Worm (Caenorhabditis elegans) whole organism, L4 larva: ENCODE data around the gene K02F6.1.

Experiments
- F10B5.3 ChIP-seq: sonication (generic microtip); optimal IDR thresholded peaks from 2 replicates; lab custom pipeline; 2016; ENCODE audit warnings: mild to moderate bottlenecking, missing genetic modification characterization, missing compliant biosample characterization
- F44E2.7 ChIP-seq: fragments of 200-800 bp; sonication (Bioruptor generic); IDR thresholded peaks from 2 replicates; pipeline ENCODE4 v2.1.2; 2022; ENCODE audit warnings: missing genetic modification characterization, missing compliant biosample characterization
- T26A8.4 ChIP-seq: fragments of 200-800 bp; sonication (Bioruptor generic); IDR thresholded peaks from 2 replicates; pipeline ENCODE4 v1.3.6; 2022; ENCODE audit warnings: missing genetic modification characterization, missing compliant biosample characterization
- Y5F2A.4 ChIP-seq: fragments of 200-800 bp; sonication (Bioruptor generic); optimal IDR thresholded peaks from 2 replicates; lab custom pipeline; 2018; ENCODE audit warnings: mild to moderate bottlenecking, missing genetic modification characterization, missing compliant biosample characterization
- Y75B8A.6 ChIP-seq: fragments of 200-800 bp; sonication (Bioruptor generic); IDR thresholded peaks from 2 replicates; pipeline ENCODE4 v1.3.6; 2022; ENCODE audit warnings: missing genetic modification reagents, missing genetic modification characterization, missing compliant biosample characterization
- ZK337.2 ChIP-seq: fragments of 200-800 bp; sonication (Bioruptor generic); IDR thresholded peaks from 2 replicates; pipeline ENCODE4 v1.3.6; 2022; ENCODE audit warnings: missing genetic modification reagents, missing genetic modification characterization, missing compliant biosample characterization
- ZK546.5 ChIP-seq, 2 experiments: sonication (generic microtip); optimal IDR thresholded peaks; 2 replicates each; lab custom pipeline; 2017; ENCODE audit warnings: missing biosample characterization in 2 of 2, missing genetic modification characterization in 2 of 2
- ceh-28 ChIP-seq: fragments of 150-350 bp; optimal IDR thresholded peaks from 2 replicates; lab custom pipeline; 2014; ENCODE audit warnings: missing biosample characterization, missing genetic modification reagents, missing genetic modification characterization
- ceh-44 ChIP-seq: fragments of 200-800 bp; sonication (Bioruptor generic); IDR thresholded peaks from 2 replicates; pipeline ENCODE4 v1.3.6; 2022; ENCODE audit warnings: missing genetic modification reagents, missing genetic modification characterization, missing compliant biosample characterization
- ceh-62 ChIP-seq: sonication (generic microtip); optimal IDR thresholded peaks from 2 replicates; lab custom pipeline; 2017; ENCODE audit warnings: missing biosample characterization, missing genetic modification characterization
- ctbp-1 ChIP-seq: fragments of 200-800 bp; sonication (Bioruptor generic); IDR thresholded peaks from 2 replicates; pipeline ENCODE4 v1.3.6; 2022; ENCODE audit warnings: missing genetic modification reagents, missing genetic modification characterization, missing compliant biosample characterization
- daf-19 ChIP-seq: fragments of 200-800 bp; sonication (Bioruptor generic); conservative IDR thresholded peaks from 2 replicates; pipeline ENCODE4 v1.3.6; 2022; ENCODE audit warnings: missing genetic modification characterization, missing compliant biosample characterization
- dmd-6 ChIP-seq: fragments of 200-800 bp; sonication (Bioruptor generic); IDR thresholded peaks from 2 replicates; pipeline ENCODE4 v1.3.6; 2022; ENCODE audit warnings: missing genetic modification reagents, missing genetic modification characterization, missing compliant biosample characterization
- duxl-1 ChIP-seq: sonication (generic microtip); optimal IDR thresholded peaks from 2 replicates; lab custom pipeline; 2016; ENCODE audit warnings: mild to moderate bottlenecking, missing genetic modification characterization, moderate library complexity, missing compliant biosample characterization; ENCODE audit not compliant: poor library complexity
- egl-43 ChIP-seq: fragments of 200-800 bp; sonication (Bioruptor generic); IDR thresholded peaks from 2 replicates; pipeline ENCODE4 v1.3.6; 2022; ENCODE audit warnings: missing genetic modification reagents, missing genetic modification characterization, missing compliant biosample characterization
- fkh-10 ChIP-seq: fragments of 150-350 bp; optimal IDR thresholded peaks from 2 replicates; lab custom pipeline; 2014; ENCODE audit warnings: missing biosample characterization, missing genetic modification reagents, missing genetic modification characterization
- fos-1 ChIP-seq: fragments of 150-350 bp; optimal IDR thresholded peaks from 2 replicates; lab custom pipeline; 2014; ENCODE audit warnings: missing biosample characterization, missing genetic modification characterization
- hif-1 ChIP-seq, 2 experiments: sonication (generic microtip); optimal IDR thresholded peaks; 2 replicates each; lab custom pipeline; 2016 to 2017; ENCODE audit warnings: missing compliant biosample characterization in 2 of 2, missing genetic modification characterization in 2 of 2, missing genetic modification reagents in 2 of 2, missing genotype in 2 of 2, mild to moderate bottlenecking in 1 of 2
- lin-13 ChIP-seq: fragments of 150-350 bp; optimal IDR thresholded peaks from 2 replicates; lab custom pipeline; 2014; ENCODE audit warnings: missing biosample characterization, missing genetic modification reagents, missing genetic modification characterization
- lin-15B ChIP-seq: fragments of 150-350 bp; sonication (generic microtip); optimal IDR thresholded peaks from 3 replicates; lab custom pipeline; 2014; ENCODE audit warnings: missing biosample characterization, missing genetic modification characterization
- lin-29 ChIP-seq: fragments of 200-800 bp; sonication (Bioruptor generic); IDR thresholded peaks from 2 replicates; pipeline ENCODE4 v1.3.6; 2022; ENCODE audit warnings: missing genetic modification reagents, missing genetic modification characterization, missing compliant biosample characterization
- lin-38 ChIP-seq: fragments of 200-800 bp; sonication (Bioruptor generic); IDR thresholded peaks from 2 replicates; pipeline ENCODE4 v1.3.6; 2022; ENCODE audit warnings: missing genetic modification reagents, missing genetic modification characterization, missing compliant biosample characterization
- lin-39 ChIP-seq: fragments of 150-350 bp; optimal IDR thresholded peaks from 2 replicates; lab custom pipeline; 2014; ENCODE audit warnings: missing biosample characterization, missing genetic modification reagents, missing genetic modification characterization
- lsy-2 ChIP-seq, 2 experiments: fragments of 150-350 bp in 1 of 2; sonication (generic microtip) in 1 of 2; optimal IDR thresholded peaks; 2 replicates each; lab custom pipeline; 2014 to 2017; ENCODE audit warnings: missing biosample characterization in 2 of 2, missing genetic modification characterization in 2 of 2
- mdl-1 ChIP-seq, 2 experiments: fragments of 150-350 bp in 1 of 2; sonication (generic microtip) in 1 of 2; optimal IDR thresholded peaks; 2 replicates each; lab custom pipeline; 2014 to 2017; ENCODE audit warnings: missing biosample characterization in 2 of 2, missing genetic modification characterization in 2 of 2
- mdt-29 ChIP-seq: fragments of 200-800 bp; sonication (Bioruptor generic); IDR thresholded peaks from 2 replicates; pipeline ENCODE4 v1.3.6; 2022; ENCODE audit warnings: missing genetic modification reagents, missing genetic modification characterization, missing compliant biosample characterization
- mes-2 ChIP-seq: sonication (generic microtip); optimal IDR thresholded peaks from 2 replicates; lab custom pipeline; 2016; ENCODE audit warnings: missing genotype, mild to moderate bottlenecking, missing genetic modification characterization, missing compliant biosample characterization; ENCODE audit not compliant: poor library complexity, severe bottlenecking
- mxl-3 ChIP-seq: fragments of 200-800 bp; sonication (Bioruptor generic); optimal IDR thresholded peaks from 2 replicates; lab custom pipeline; 2018; ENCODE audit warnings: mild to moderate bottlenecking, missing genetic modification characterization, missing compliant biosample characterization
- nhr-11 ChIP-seq: fragments of 150-350 bp; optimal IDR thresholded peaks from 2 replicates; lab custom pipeline; 2014; ENCODE audit warnings: missing biosample characterization, missing genetic modification characterization
- nhr-237 ChIP-seq: sonication (generic microtip); optimal IDR thresholded peaks from 2 replicates; lab custom pipeline; 2017; ENCODE audit warnings: missing biosample characterization, missing genetic modification characterization
- nhr-28 ChIP-seq: fragments of 150-350 bp; optimal IDR thresholded peaks from 2 replicates; lab custom pipeline; 2014; ENCODE audit warnings: missing biosample characterization, missing genetic modification characterization
- nhr-41 ChIP-seq: fragments of 200-800 bp; sonication (Bioruptor generic); IDR thresholded peaks from 2 replicates; pipeline ENCODE4 v1.3.6; 2022; ENCODE audit warnings: missing genetic modification reagents, missing genetic modification characterization, missing compliant biosample characterization
- pha-4 ChIP-seq, 2 experiments: fragments of 150-350 bp in 1 of 2; fragments of 200-800 bp in 1 of 2; sonication (Bioruptor generic) in 1 of 2; IDR thresholded peaks in 1 of 2; optimal IDR thresholded peaks in 1 of 2; 2 replicates each; pipeline versions ENCODE4 v1.3.6 to Lab custom; 2014 to 2022; ENCODE audit warnings: missing genetic modification characterization in 2 of 2, missing genetic modification reagents in 2 of 2, missing biosample characterization in 1 of 2, missing compliant biosample characterization in 1 of 2
- php-3 ChIP-seq: fragments of 200-800 bp; sonication (Bioruptor generic); IDR thresholded peaks from 2 replicates; pipeline ENCODE4 v1.3.6; 2022; ENCODE audit warnings: missing genetic modification reagents, missing genetic modification characterization, missing compliant biosample characterization
- pqm-1 ChIP-seq: sonication (generic microtip); optimal IDR thresholded peaks from 2 replicates; lab custom pipeline; 2017; ENCODE audit warnings: missing biosample characterization, missing genetic modification characterization
- rbr-2 ChIP-seq: sonication (generic microtip); optimal IDR thresholded peaks from 2 replicates; lab custom pipeline; 2016; ENCODE audit warnings: missing genotype, missing genetic modification characterization, missing compliant biosample characterization
- saeg-2 ChIP-seq: fragments of 200-800 bp; sonication (Bioruptor generic); IDR thresholded peaks from 2 replicates; pipeline ENCODE4 v1.3.6; 2022; ENCODE audit warnings: missing genetic modification reagents, missing genetic modification characterization, missing compliant biosample characterization
- set-16 ChIP-seq: fragments of 200-800 bp; sonication (Bioruptor generic); IDR thresholded peaks from 2 replicates; pipeline ENCODE4 v1.3.6; 2022; ENCODE audit warnings: missing genetic modification reagents, missing genetic modification characterization, missing compliant biosample characterization
- snpc-1.2 ChIP-seq: fragments of 200-800 bp; sonication (Bioruptor generic); IDR thresholded peaks from 2 replicates; pipeline ENCODE4 v1.3.6; 2022; ENCODE audit warnings: missing genetic modification reagents, missing genetic modification characterization, missing compliant biosample characterization
- spr-1 ChIP-seq: sonication (generic microtip); optimal IDR thresholded peaks from 2 replicates; lab custom pipeline; 2016; ENCODE audit warnings: mild to moderate bottlenecking, missing genetic modification characterization, missing compliant biosample characterization
- unc-130 ChIP-seq: sonication (generic microtip); optimal IDR thresholded peaks from 2 replicates; lab custom pipeline; 2016; ENCODE audit warnings: missing genetic modification reagents, missing genetic modification characterization, missing compliant biosample characterization
- vab-7 ChIP-seq: fragments of 200-800 bp; sonication (Bioruptor generic); IDR thresholded peaks from 2 replicates; pipeline ENCODE4 v1.3.6; 2022; ENCODE audit warnings: missing genetic modification reagents, missing genetic modification characterization, missing compliant biosample characterization
- zag-1 ChIP-seq: fragments of 150-350 bp; optimal IDR thresholded peaks from 2 replicates; lab custom pipeline; 2014; ENCODE audit warnings: missing biosample characterization, missing genetic modification characterization
- zfp-2 ChIP-seq: sonication (generic microtip); optimal IDR thresholded peaks from 2 replicates; lab custom pipeline; 2016; ENCODE audit warnings: mild to moderate bottlenecking, missing genetic modification characterization, missing compliant biosample characterization
- zfp-3 ChIP-seq: fragments of 200-800 bp; sonication (Bioruptor generic); conservative IDR thresholded peaks from 2 replicates; pipeline ENCODE4 v1.3.6; 2022; ENCODE audit warnings: missing genetic modification reagents, missing genetic modification characterization, missing compliant biosample characterization
- zip-11 ChIP-seq: fragments of 200-800 bp; sonication (Bioruptor generic); IDR thresholded peaks from 2 replicates; pipeline ENCODE4 v1.3.6; 2022; ENCODE audit warnings: missing genetic modification characterization, missing compliant biosample characterization
- zip-2 ChIP-seq: fragments of 150-350 bp; optimal IDR thresholded peaks from 2 replicates; lab custom pipeline; 2014; ENCODE audit warnings: missing biosample characterization, missing genetic modification characterization

Gene K02F6.1

ce11 chrII:2556388-2556787 is 2.6 kb downstream of the K02F6.1 start:
- TF ChIP-seq ctbp-1 (0 out of 2 replicates have a peak, but pooled peaks have one; percentile 8), egl-43 (GFP tag; lab: Robert Waterston, UW) (peak; percentile 38; the same call in 1 of the 2 replicates), php-3 (0 out of 2 replicates have a peak, but pooled peaks have one; percentile 15), set-16 (GFP tag; lab: Robert Waterston, UW) (peak; percentile 97)

- TF ChIP-seq spr-1 (tag; lab: Kevin White, UChicago) = no peak
- TF ChIP-seq daf-19 (GFP tag; lab: Robert Waterston, UW) = no peak
- TF ChIP-seq lin-13 (GFP tag; lab: Kevin White, UChicago) = no peak
- TF ChIP-seq ceh-28 (tag; lab: Kevin White, UChicago) = no peak
- no peak for TF ChIP-seq F10B5.3
- TF ChIP-seq mdt-29 (GFP tag; lab: Robert Waterston, UW) = no peak
- TF ChIP-seq nhr-28 = no peak
- TF ChIP-seq lin-39 (tag; lab: Kevin White, UChicago) = no peak
- TF ChIP-seq pqm-1 (tag; lab: Kevin White, UChicago) = no peak
- TF ChIP-seq fos-1 = no peak
- TF ChIP-seq ZK546.5 (tag; optimal IDR thresholded peaks at IDR 0.05; lab: Kevin White, UChicago) = no peak
- TF ChIP-seq F44E2.7 (GFP tag; lab: Robert Waterston, UW) = no peak
- no peak for TF ChIP-seq Y75B8A.6 (GFP tag; lab: Robert Waterston, UW)
- TF ChIP-seq, all 104 proteins: peak for 0
Observed at ce11 chrII:2563973-2564372, 10.2 kb downstream of the K02F6.1 start, which contains the start of gene nep-18. nep-18 (minus strand) TSS chrII:2564073.

- TF ChIP-seq zip-11 (no peak), dmd-6 (GFP tag; lab: Robert Waterston, UW) (peak; percentile 62), Y5F2A.4 (GFP tag; lab: Kevin White, UChicago) (no peak), lin-39 (tag; lab: Kevin White, UChicago) (no peak), zip-2 (tag; lab: Kevin White, UChicago) (peak; percentile 18), hif-1 (tag; optimal IDR thresholded peaks at IDR 0.05; lab: Kevin White, UChicago) (peak in 1 of 2 experiments; percentile 48), pha-4 (GFP tag; IDR thresholded peaks at IDR 0.05; lab: Robert Waterston, UW) (peak; percentile 61; the same call in 1 of the 2 replicates), pha-4 (tag; optimal IDR thresholded peaks at IDR 0.05; lab: Kevin White, UChicago) (no peak), nhr-237 (tag; lab: Kevin White, UChicago) (no peak), zfp-3 (GFP tag; lab: Robert Waterston, UW) (0 out of 2 replicates have a peak, but pooled peaks have one; percentile 44), mes-2 (tag; lab: Kevin White, UChicago) (peak; percentile 95), lin-29 (GFP tag; lab: Robert Waterston, UW) (peak; percentile 61; the same call in 1 of the 2 replicates), mxl-3 (GFP tag; lab: Kevin White, UChicago) (no peak), ceh-62 (tag; lab: Kevin White, UChicago) (no peak), lin-38 (GFP tag; lab: Robert Waterston, UW) (peak; percentile 88), nhr-41 (GFP tag; lab: Robert Waterston, UW) (no peak), lin-15B (tag; lab: Kevin White, UChicago) (no peak), ctbp-1 (peak; percentile 48; the same call in 1 of the 2 replicates), mdl-1 (tag; optimal IDR thresholded peaks at IDR 0.05; lab: Kevin White, UChicago) (peak in 1 of 2 experiments; percentile 3), lsy-2 (tag; optimal IDR thresholded peaks at IDR 0.05; lab: Kevin White, UChicago) (peak; percentile 15 to 94), snpc-1.2 (GFP tag; lab: Robert Waterston, UW) (peak; percentile 55; the same call in 1 of the 2 replicates), saeg-2 (no peak), duxl-1 (tag; lab: Kevin White, UChicago) (peak; percentile 48), ceh-44 (0 out of 2 replicates have a peak, but pooled peaks have one; percentile 9), vab-7 (GFP tag; lab: Robert Waterston, UW) (peak; percentile 46; the same call in 1 of the 2 replicates), zag-1 (tag; lab: Kevin White, UChicago) (no peak), T26A8.4 (GFP tag; lab: Robert Waterston, UW) (peak; percentile 73; the same call in 1 of the 2 replicates), nhr-11 (tag; lab: Kevin White, UChicago) (no peak), unc-130 (GFP tag; lab: Kevin White, UChicago) (peak; percentile 48), fkh-10 (GFP tag; lab: Kevin White, UChicago) (peak; percentile 44), rbr-2 (tag; lab: Kevin White, UChicago) (no peak), ZK337.2 (GFP tag; lab: Robert Waterston, UW) (peak; percentile 56; the same call in 1 of the 2 replicates), zfp-2 (tag; lab: Kevin White, UChicago) (no peak)
Observed at ce11 chrII:2564899-2565298, 11.1 kb downstream of the K02F6.1 start, which contains the start of gene usp-39. usp-39 (plus strand) TSS chrII:2565275.
